Fruit fly (Drosophila melanogaster) whole organism, prepupa: Measurements from ENCODE around the gene CG10958.

ENCODE experiments used
- Blimp-1 ChIP-seq: fragments of 200-800 bp; sonication (Bioruptor generic); optimal IDR thresholded peaks from 3 replicates; lab custom pipeline; 2017; ENCODE audit warnings: missing biosample characterization, missing genetic modification characterization, mild to moderate bottlenecking, moderate library complexity, missing genetic modification reagents
- CG10631 ChIP-seq: fragments of 200-800 bp; sonication (Bioruptor generic); optimal IDR thresholded peaks from 2 replicates; lab custom pipeline; 2016; ENCODE audit warnings: missing biosample characterization, missing genetic modification characterization
- CG10669 ChIP-seq: fragments of 200-800 bp; sonication (Bioruptor generic); optimal IDR thresholded peaks from 3 replicates; lab custom pipeline; 2018; ENCODE audit warnings: missing biosample characterization, mild to moderate bottlenecking, missing genetic modification characterization, moderate library complexity
- CG15336 ChIP-seq: fragments of 200-800 bp; sonication (Bioruptor generic); IDR thresholded peaks from 2 replicates; pipeline ENCODE4 v1.3.6; 2022; ENCODE audit warnings: missing biosample characterization, missing genetic modification characterization
- CG16779 ChIP-seq: fragments of 200-800 bp; sonication (Bioruptor generic); optimal IDR thresholded peaks from 3 replicates; lab custom pipeline; 2017; ENCODE audit warnings: missing biosample characterization, mild to moderate bottlenecking, missing genetic modification characterization
- CG3032 ChIP-seq: fragments of 200-800 bp; optimal IDR thresholded peaks from 2 replicates; lab custom pipeline; 2019; ENCODE audit warnings: missing biosample characterization, mild to moderate bottlenecking, missing genetic modification characterization, moderate library complexity
- CG31627 ChIP-seq: fragments of 200-800 bp; sonication (Bioruptor generic); optimal IDR thresholded peaks from 3 replicates; lab custom pipeline; 2016; ENCODE audit warnings: missing biosample characterization, missing genetic modification characterization
- CG34406 ChIP-seq: fragments of 200-800 bp; sonication (Bioruptor generic); optimal IDR thresholded peaks from 3 replicates; lab custom pipeline; 2016; ENCODE audit warnings: missing biosample characterization, missing genetic modification characterization
- CG4318 ChIP-seq: fragments of 200-800 bp; sonication (Bioruptor generic); optimal IDR thresholded peaks from 3 replicates; lab custom pipeline; 2017; ENCODE audit warnings: missing biosample characterization, mild to moderate bottlenecking, missing genetic modification characterization
- CG6163 ChIP-seq: fragments of 200-800 bp; sonication (Bioruptor generic); IDR thresholded peaks from 3 replicates; pipeline ENCODE4 v1.3.6; 2022; ENCODE audit warnings: missing biosample characterization, missing genetic modification characterization
- CG8319 ChIP-seq: fragments of 200-800 bp; sonication (Bioruptor generic); optimal IDR thresholded peaks from 3 replicates; lab custom pipeline; 2016; ENCODE audit warnings: missing biosample characterization, missing genetic modification characterization
- CG8632 ChIP-seq: fragments of 200-800 bp; sonication (Bioruptor generic); optimal IDR thresholded peaks from 3 replicates; lab custom pipeline; 2016; ENCODE audit warnings: missing biosample characterization, missing genetic modification characterization
- CG9139 ChIP-seq: fragments of 200-800 bp; sonication (Bioruptor generic); optimal IDR thresholded peaks from 3 replicates; lab custom pipeline; 2017; ENCODE audit warnings: missing biosample characterization, mild to moderate bottlenecking, missing genetic modification characterization
- Eip75B ChIP-seq: fragments of 200-800 bp; sonication (Bioruptor generic); optimal IDR thresholded peaks from 3 replicates; lab custom pipeline; 2016; ENCODE audit warnings: missing biosample characterization, missing genetic modification characterization
- Eip78C ChIP-seq: fragments of 200-800 bp; sonication (Bioruptor generic); peaks from one replicate; lab custom pipeline; 2016; ENCODE audit warnings: missing biosample characterization, missing genetic modification characterization
- Hr39 ChIP-seq: fragments of 200-800 bp; sonication (Bioruptor generic); optimal IDR thresholded peaks from 2 replicates; lab custom pipeline; 2016; ENCODE audit warnings: missing biosample characterization, missing genetic modification characterization
- Met ChIP-seq: fragments of 200-800 bp; sonication (Bioruptor generic); optimal IDR thresholded peaks from 3 replicates; lab custom pipeline; 2016; ENCODE audit warnings: missing biosample characterization, missing genetic modification characterization
- OdsH ChIP-seq: fragments of 200-800 bp; sonication (Bioruptor generic); optimal IDR thresholded peaks from 3 replicates; lab custom pipeline; 2016; ENCODE audit warnings: missing biosample characterization, missing genetic modification characterization
- Smox ChIP-seq: fragments of 200-800 bp; sonication (Bioruptor generic); optimal IDR thresholded peaks from 3 replicates; lab custom pipeline; 2016; ENCODE audit warnings: missing biosample characterization, missing genetic modification characterization
- Sox14 ChIP-seq: fragments of 200-800 bp; sonication (Bioruptor generic); optimal IDR thresholded peaks from 3 replicates; lab custom pipeline; 2016; ENCODE audit warnings: missing biosample characterization, missing genetic modification characterization
- Sox15 ChIP-seq: fragments of 200-800 bp; sonication (Bioruptor generic); optimal IDR thresholded peaks from 3 replicates; lab custom pipeline; 2016; ENCODE audit warnings: missing biosample characterization, missing genetic modification characterization
- achi ChIP-seq: fragments of 200-800 bp; sonication (Bioruptor generic); optimal IDR thresholded peaks from 3 replicates; lab custom pipeline; 2016; ENCODE audit warnings: missing biosample characterization, missing genetic modification characterization
- acj6 ChIP-seq: fragments of 200-800 bp; sonication (Bioruptor generic); optimal IDR thresholded peaks from 3 replicates; lab custom pipeline; 2016; ENCODE audit warnings: missing biosample characterization, missing genetic modification characterization
- cyc ChIP-seq: fragments of 200-800 bp; sonication (Bioruptor generic); optimal IDR thresholded peaks from 3 replicates; lab custom pipeline; 2016; ENCODE audit warnings: missing biosample characterization, missing genetic modification characterization
- dac ChIP-seq: fragments of 200-800 bp; sonication (Bioruptor generic); optimal IDR thresholded peaks from 2 replicates; lab custom pipeline; 2017; ENCODE audit warnings: missing biosample characterization, mild to moderate bottlenecking, missing genetic modification characterization
- dsx ChIP-seq: fragments of 200-800 bp; optimal IDR thresholded peaks from 3 replicates; lab custom pipeline; 2019; ENCODE audit warnings: missing biosample characterization, mild to moderate bottlenecking, missing genetic modification characterization, moderate library complexity; ENCODE audit not compliant: poor library complexity, severe bottlenecking
- eg ChIP-seq: fragments of 200-800 bp; sonication (Bioruptor generic); IDR thresholded peaks from 3 replicates; pipeline ENCODE4 v1.3.6; 2022; ENCODE audit warnings: missing biosample characterization, missing genetic modification characterization
- esn ChIP-seq: fragments of 200-800 bp; sonication (Bioruptor generic); optimal IDR thresholded peaks from 2 replicates; lab custom pipeline; 2016; ENCODE audit warnings: missing biosample characterization, mild to moderate bottlenecking, missing genetic modification characterization, moderate library complexity
- fd59A ChIP-seq: fragments of 200-800 bp; sonication (Bioruptor generic); optimal IDR thresholded peaks from 2 replicates; lab custom pipeline; 2017; ENCODE audit warnings: missing biosample characterization, mild to moderate bottlenecking, missing genetic modification characterization, missing genetic modification reagents
- fd85E ChIP-seq: fragments of 200-800 bp; sonication (Bioruptor generic); optimal IDR thresholded peaks from 3 replicates; lab custom pipeline; 2016; ENCODE audit warnings: missing biosample characterization, missing genetic modification characterization
- lz ChIP-seq: fragments of 200-800 bp; sonication (Bioruptor generic); optimal IDR thresholded peaks from 3 replicates; lab custom pipeline; 2016; ENCODE audit warnings: missing biosample characterization, missing genetic modification characterization
- pdm3 ChIP-seq: fragments of 200-800 bp; sonication (Bioruptor generic); optimal IDR thresholded peaks from 3 replicates; lab custom pipeline; 2016; ENCODE audit warnings: missing biosample characterization, missing genetic modification characterization
- salr ChIP-seq, 2 experiments: fragments of 200-800 bp; sonication (Bioruptor generic); optimal IDR thresholded peaks; 3 replicates each; lab custom pipeline; 2016 to 2018; ENCODE audit warnings: missing biosample characterization in 2 of 2, missing genetic modification characterization in 2 of 2, mild to moderate bottlenecking in 1 of 2
- spab ChIP-seq: fragments of 200-800 bp; sonication (Bioruptor generic); optimal IDR thresholded peaks from 2 replicates; lab custom pipeline; 2017; ENCODE audit warnings: missing biosample characterization, mild to moderate bottlenecking, missing genetic modification characterization, missing genetic modification reagents
- svp ChIP-seq: fragments of 200-800 bp; sonication (Bioruptor generic); peaks from one replicate; lab custom pipeline; 2016; ENCODE audit warnings: missing biosample characterization, missing genetic modification characterization
- topi ChIP-seq: fragments of 200-800 bp; sonication (Bioruptor generic); optimal IDR thresholded peaks from 3 replicates; lab custom pipeline; 2016; ENCODE audit warnings: missing biosample characterization, missing genetic modification characterization

The CG10958 gene

dm6 chrX:8143537-8143936, 11.5 kb downstream of the CG10958 start, which contains the start of gene CG17982 (continued):
- no peak for TF ChIP-seq Smox (GFP tag; lab: Kevin White, UChicago)
- TF ChIP-seq CG8319 (GFP tag; lab: Kevin White, UChicago): peak; percentile 81
- peak; percentile 94 for TF ChIP-seq CG31627 (GFP tag; lab: Kevin White, UChicago)
- peak; percentile 85 for TF ChIP-seq dsx
- TF ChIP-seq Met: peak; percentile 95
- TF ChIP-seq CG9139 (GFP tag; lab: Kevin White, UChicago): no peak
- TF ChIP-seq achi (GFP tag; lab: Kevin White, UChicago): peak; percentile 98
- TF ChIP-seq pdm3 (GFP tag; lab: Kevin White, UChicago): peak; percentile 94
- TF ChIP-seq lz (GFP tag; lab: Kevin White, UChicago): peak; percentile 94
- TF ChIP-seq Eip75B (GFP tag; lab: Kevin White, UChicago): peak; percentile 94
- TF ChIP-seq fd59A (GFP tag; lab: Kevin White, UChicago): peak; percentile 74
- peak; percentile 96 for TF ChIP-seq esn (GFP tag; lab: Kevin White, UChicago)
- peak; percentile 91 for TF ChIP-seq CG10669
- TF ChIP-seq CG10631 (GFP tag; lab: Kevin White, UChicago): peak; percentile 90
- peak; percentile 97 for TF ChIP-seq CG15336 (GFP tag; lab: Robert Waterston, UW)
- no peak for TF ChIP-seq Blimp-1 (GFP tag; lab: Kevin White, UChicago)
- TF ChIP-seq OdsH (GFP tag; lab: Kevin White, UChicago): peak; percentile 90
- TF ChIP-seq dac (GFP tag; lab: Kevin White, UChicago): peak; percentile 80
- peak; percentile 90 for TF ChIP-seq CG8632 (GFP tag; lab: Kevin White, UChicago)
- TF ChIP-seq CG34406 (GFP tag; lab: Kevin White, UChicago): peak; percentile 91
- TF ChIP-seq CG4318: no peak
- TF ChIP-seq, all 60 proteins: peak for 52

dm6 chrX:8145501-8146157, 13.5 kb downstream of the CG10958 start, which contains the start of the genes alpha-PheRS and CG2129:
TSS of gene alpha-PheRS (minus strand) at chrX:8145602.
TSS of gene CG2129 (plus strand) at chrX:8145839.
- TF ChIP-seq svp (no peak), Sox14 (GFP tag; lab: Kevin White, UChicago) (peak; percentile 22), eg (GFP tag; lab: Robert Waterston, UW) (no peak), CG6163 (GFP tag; lab: Robert Waterston, UW) (no peak), lz (GFP tag; lab: Kevin White, UChicago) (peak; percentile 15), Sox15 (GFP tag; lab: Kevin White, UChicago) (no peak), CG3032 (tag; lab: Kevin White, UChicago) (peak; percentile 39), cyc (GFP tag; lab: Kevin White, UChicago) (peak; percentile 13), acj6 (GFP tag; lab: Kevin White, UChicago) (peak; percentile 10), CG8632 (GFP tag; lab: Kevin White, UChicago) (no peak), Eip78C (GFP tag; lab: Kevin White, UChicago) (peak; percentile 74), topi (GFP tag; lab: Kevin White, UChicago) (peak; percentile 46), spab (GFP tag; lab: Kevin White, UChicago) (no peak), Met (no peak), fd59A (GFP tag; lab: Kevin White, UChicago) (no peak), esn (GFP tag; lab: Kevin White, UChicago) (peak; percentile 39)

- TF ChIP-seq CG8319 (GFP tag; lab: Kevin White, UChicago) (no peak), fd85E (no peak), salr (GFP tag; optimal IDR thresholded peaks at IDR 0.05; lab: Kevin White, UChicago) (no peak), Hr39 (no peak), CG15336 (GFP tag; lab: Robert Waterston, UW) (no peak), CG16779 (no peak), CG8632 (GFP tag; lab: Kevin White, UChicago) (no peak)
These were observed 15.6 kb downstream of the CG10958 start, which contains the start of gene CG15336 for dm6 chrX:8147649-8148048. TSS of gene CG15336 (plus strand) at chrX:8147949.
